Fruit fly (Drosophila melanogaster) whole organism: ENCODE data around the gene Kat60.

Experiments used
- pan ChIP-seq: fragments of >200 bp; optimal IDR thresholded peaks from 2 replicates; lab custom pipeline; 2017
- psq ChIP-seq: fragments of >200 bp; optimal IDR thresholded peaks from 2 replicates; lab custom pipeline; 2017
- usp ChIP-seq: fragments of >200 bp; optimal IDR thresholded peaks from 2 replicates; lab custom pipeline; 2017; ENCODE audit warnings: missing biosample characterization, missing genetic modification characterization, mixed read lengths

DNA sequence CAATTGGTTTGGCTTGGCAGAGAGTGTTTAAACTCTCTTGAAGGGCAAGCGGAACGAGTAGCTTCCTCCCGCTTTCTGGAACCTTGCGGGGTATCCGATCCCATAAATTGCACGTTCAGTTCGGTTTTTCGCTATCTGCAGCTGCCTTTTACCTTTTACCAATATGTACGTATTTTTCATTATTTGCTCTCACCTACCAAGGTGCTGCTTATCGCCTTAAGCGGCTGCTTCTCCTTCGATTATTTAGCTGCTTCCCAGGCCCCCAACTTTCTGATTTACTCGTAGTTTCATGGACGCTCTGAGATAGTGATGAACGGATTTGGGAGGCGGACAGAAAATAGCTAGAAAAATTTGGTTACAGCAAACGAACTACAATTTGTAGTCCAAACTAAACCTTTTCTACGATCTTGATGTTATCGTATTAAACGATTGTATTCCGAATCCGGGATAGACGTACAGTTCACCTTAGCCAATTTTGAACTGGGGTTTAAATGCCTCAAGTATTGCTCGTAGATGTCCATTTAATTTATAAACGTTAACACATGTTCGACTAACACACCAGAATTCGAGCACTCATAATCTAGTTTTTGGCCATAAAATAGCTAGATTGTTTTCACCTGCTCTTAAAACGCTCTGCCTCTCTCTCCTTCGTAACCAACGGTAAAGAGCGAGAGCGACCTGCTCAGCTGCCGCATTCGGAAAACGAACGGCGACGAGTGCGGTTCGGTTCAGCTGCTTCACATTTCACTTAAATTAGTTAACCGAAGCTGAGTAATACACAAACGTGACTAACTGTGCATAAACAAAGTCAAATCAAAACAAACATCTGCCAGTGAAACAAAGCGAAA lies 32.5 kb upstream of the Kat60 start:
- TF ChIP-seq pan (lab: Kevin White, UChicago) (no peak), usp (GFP tag; lab: Kevin White, UChicago) (no peak), psq (lab: Kevin White, UChicago) (no peak)
